Worm (Caenorhabditis elegans) whole organism, late embryonic: ENCODE measurements around the gene fkb-3.

Source experiments
- C08G9.2 ChIP-seq: sonication (generic microtip); optimal IDR thresholded peaks from 2 replicates; lab custom pipeline; 2016; ENCODE audit warnings: mild to moderate bottlenecking, missing genetic modification characterization, moderate library complexity, missing compliant biosample characterization
- T23F11.4 ChIP-seq: fragments of 200-800 bp; sonication (Bioruptor generic); optimal IDR thresholded peaks from 2 replicates; lab custom pipeline; 2018; ENCODE audit warnings: mild to moderate bottlenecking, missing genetic modification characterization, missing compliant biosample characterization
- Y22D7AL.16 ChIP-seq: sonication (generic microtip); optimal IDR thresholded peaks from 2 replicates; lab custom pipeline; 2016; ENCODE audit warnings: missing genetic modification characterization, missing compliant biosample characterization
- ahr-1 ChIP-seq: sonication (generic microtip); optimal IDR thresholded peaks from 2 replicates; lab custom pipeline; 2016; ENCODE audit warnings: missing genetic modification characterization, missing compliant biosample characterization
- ama-1 ChIP-seq: fragments of 150-350 bp; optimal IDR thresholded peaks from 2 replicates; lab custom pipeline; 2014
- ceh-14 ChIP-seq: sonication (generic microtip); optimal IDR thresholded peaks from 2 replicates; lab custom pipeline; 2016; ENCODE audit warnings: missing genotype, missing genetic modification characterization, missing compliant biosample characterization
- ceh-18 ChIP-seq: sonication (generic microtip); optimal IDR thresholded peaks from 2 replicates; lab custom pipeline; 2016; ENCODE audit warnings: missing genetic modification characterization, missing compliant biosample characterization
- ceh-19 ChIP-seq: fragments of 200-800 bp; sonication (Bioruptor generic); optimal IDR thresholded peaks from 2 replicates; lab custom pipeline; 2018; ENCODE audit warnings: mild to moderate bottlenecking, missing genetic modification characterization, missing compliant biosample characterization
- ceh-22 ChIP-seq: sonication (generic microtip); optimal IDR thresholded peaks from 2 replicates; lab custom pipeline; 2017; ENCODE audit warnings: missing biosample characterization, missing genetic modification characterization
- ceh-24 ChIP-seq: sonication (generic microtip); optimal IDR thresholded peaks from 2 replicates; lab custom pipeline; 2016; ENCODE audit warnings: mild to moderate bottlenecking, missing genetic modification characterization, missing compliant biosample characterization
- ceh-45 ChIP-seq: fragments of 200-800 bp; sonication (Bioruptor generic); IDR thresholded peaks from 2 replicates; pipeline ENCODE4 v1.3.6; 2022; ENCODE audit warnings: missing genetic modification reagents, missing genetic modification characterization, missing compliant biosample characterization
- ceh-48 ChIP-seq: sonication (generic microtip); optimal IDR thresholded peaks from 2 replicates; lab custom pipeline; 2016; ENCODE audit warnings: missing genetic modification characterization, inconsistent platforms, missing compliant biosample characterization
- ceh-6 ChIP-seq: fragments of 200-800 bp; sonication (Bioruptor generic); optimal IDR thresholded peaks from 2 replicates; lab custom pipeline; 2018; ENCODE audit warnings: mild to moderate bottlenecking, missing genetic modification characterization, missing compliant biosample characterization
- che-1 ChIP-seq: sonication (generic microtip); optimal IDR thresholded peaks from 2 replicates; lab custom pipeline; 2016; ENCODE audit warnings: mild to moderate bottlenecking, missing genetic modification characterization, missing compliant biosample characterization
- dmd-4 ChIP-seq: sonication (generic microtip); optimal IDR thresholded peaks from 2 replicates; lab custom pipeline; 2016; ENCODE audit warnings: borderline replicate concordance, missing genetic modification characterization, missing compliant biosample characterization
- dve-1 ChIP-seq: sonication (generic microtip); optimal IDR thresholded peaks from 2 replicates; lab custom pipeline; 2017; ENCODE audit warnings: antibody characterized with exemption, mild to moderate bottlenecking, missing genetic modification characterization, missing compliant biosample characterization
- elt-2 ChIP-seq: sonication (generic microtip); optimal IDR thresholded peaks from 2 replicates; lab custom pipeline; 2016; ENCODE audit warnings: missing genetic modification reagents, missing genetic modification characterization, missing compliant biosample characterization
- elt-4 ChIP-seq: sonication (generic microtip); optimal IDR thresholded peaks from 2 replicates; lab custom pipeline; 2016; ENCODE audit warnings: missing genetic modification characterization, missing compliant biosample characterization
- eyg-1 ChIP-seq: sonication (generic microtip); optimal IDR thresholded peaks from 2 replicates; lab custom pipeline; 2016; ENCODE audit warnings: missing genotype, missing genetic modification characterization, missing compliant biosample characterization
- fax-1 ChIP-seq: sonication (generic microtip); optimal IDR thresholded peaks from 2 replicates; lab custom pipeline; 2016; ENCODE audit warnings: missing genotype, missing genetic modification characterization, missing compliant biosample characterization
- fkh-10 ChIP-seq: fragments of 150-350 bp; optimal IDR thresholded peaks from 2 replicates; lab custom pipeline; 2014; ENCODE audit warnings: missing biosample characterization, missing genetic modification reagents, missing genetic modification characterization
- hlh-13 ChIP-seq: fragments of 200-800 bp; sonication (Bioruptor generic); optimal IDR thresholded peaks from 2 replicates; lab custom pipeline; 2018; ENCODE audit warnings: mild to moderate bottlenecking, missing genetic modification characterization, missing compliant biosample characterization
- hlh-15 ChIP-seq: sonication (generic microtip); optimal IDR thresholded peaks from 2 replicates; lab custom pipeline; 2016; ENCODE audit warnings: missing genetic modification characterization, missing compliant biosample characterization
- lim-6 ChIP-seq: sonication (generic microtip); optimal IDR thresholded peaks from 2 replicates; lab custom pipeline; 2016; ENCODE audit warnings: missing genetic modification characterization, missing compliant biosample characterization
- nhr-11 ChIP-seq: fragments of 150-350 bp; optimal IDR thresholded peaks from 2 replicates; lab custom pipeline; 2014; ENCODE audit warnings: missing biosample characterization, missing genetic modification characterization
- nhr-232 ChIP-seq: sonication (generic microtip); optimal IDR thresholded peaks from 2 replicates; lab custom pipeline; 2016; ENCODE audit warnings: missing genetic modification characterization, missing compliant biosample characterization
- odd-2 ChIP-seq: sonication (generic microtip); optimal IDR thresholded peaks from 2 replicates; lab custom pipeline; 2017; ENCODE audit warnings: antibody characterized with exemption, mild to moderate bottlenecking, missing genetic modification characterization, missing compliant biosample characterization
- pat-9 ChIP-seq: fragments of 200-800 bp; sonication (Bioruptor generic); optimal IDR thresholded peaks from 2 replicates; lab custom pipeline; 2018; ENCODE audit warnings: mild to moderate bottlenecking, missing genetic modification characterization, moderate library complexity, missing compliant biosample characterization
- pax-1 ChIP-seq: fragments of 150-350 bp; optimal IDR thresholded peaks from 2 replicates; lab custom pipeline; 2014; ENCODE audit warnings: missing biosample characterization, missing genetic modification characterization
- pha-2 ChIP-seq: sonication (generic microtip); optimal IDR thresholded peaks from 2 replicates; lab custom pipeline; 2017; ENCODE audit warnings: mild to moderate bottlenecking, missing genetic modification characterization, missing compliant biosample characterization
- pha-4 ChIP-seq: fragments of 150-350 bp; optimal IDR thresholded peaks from 2 replicates; lab custom pipeline; 2018; ENCODE audit warnings: missing biosample characterization, missing genetic modification reagents, missing genetic modification characterization
- pros-1 ChIP-seq: fragments of 150-350 bp; optimal IDR thresholded peaks from 2 replicates; lab custom pipeline; 2014; ENCODE audit warnings: missing biosample characterization, missing genetic modification reagents, missing genetic modification characterization
- ref-2 ChIP-seq: sonication (generic microtip); optimal IDR thresholded peaks from 2 replicates; lab custom pipeline; 2016; ENCODE audit warnings: missing genetic modification characterization, missing compliant biosample characterization
- sox-2 ChIP-seq: fragments of 200-800 bp; sonication (Bioruptor generic); IDR thresholded peaks from 2 replicates; pipeline ENCODE4 v1.3.6; 2022; ENCODE audit warnings: missing genetic modification reagents, missing genetic modification characterization, missing compliant biosample characterization
- unc-3 ChIP-seq, 2 experiments: fragments of 200-800 bp in 1 of 2; sonication (Bioruptor generic) in 1 of 2; sonication (generic microtip) in 1 of 2; conservative IDR thresholded peaks in 1 of 2; optimal IDR thresholded peaks in 1 of 2; 2 replicates each; pipeline versions ENCODE4 v1.3.6 to Lab custom; 2016 to 2022; ENCODE audit warnings: missing compliant biosample characterization in 2 of 2, missing genetic modification characterization in 2 of 2, missing genetic modification reagents in 1 of 2
- unc-55 ChIP-seq: sonication (generic microtip); optimal IDR thresholded peaks from 2 replicates; lab custom pipeline; 2017; ENCODE audit warnings: missing biosample characterization, missing genetic modification reagents, missing genetic modification characterization
- unc-86 ChIP-seq: sonication (generic microtip); optimal IDR thresholded peaks from 2 replicates; lab custom pipeline; 2016; ENCODE audit warnings: missing genetic modification characterization, missing compliant biosample characterization
- zip-5 ChIP-seq: sonication (generic microtip); optimal IDR thresholded peaks from 2 replicates; lab custom pipeline; 2016; ENCODE audit warnings: missing genetic modification characterization, missing compliant biosample characterization
- ztf-16 ChIP-seq: sonication (generic microtip); optimal IDR thresholded peaks from 2 replicates; lab custom pipeline; 2017; ENCODE audit warnings: missing genetic modification characterization, missing compliant biosample characterization

Gene fkb-3

ce11 chrV:7197036-7197435, 28.0 kb upstream of the fkb-3 start:
- no peak for TF ChIP-seq fkh-10 (GFP tag; lab: Kevin White, UChicago)
- no peak for TF ChIP-seq C08G9.2 (tag; lab: Kevin White, UChicago)
- TF ChIP-seq ceh-22 = no peak
- TF ChIP-seq ceh-18 (tag; lab: Kevin White, UChicago) = no peak
- no peak for TF ChIP-seq zip-5 (tag; lab: Kevin White, UChicago)
- TF ChIP-seq ref-2 (tag; lab: Kevin White, UChicago) = no peak
- TF ChIP-seq sox-2 = no peak
- TF ChIP-seq hlh-13 (GFP tag; lab: Kevin White, UChicago) = no peak
- no peak for TF ChIP-seq dmd-4 (tag; lab: Kevin White, UChicago)
- TF ChIP-seq ceh-19 = no peak
- no peak for TF ChIP-seq nhr-232 (tag; lab: Kevin White, UChicago)
- no peak for TF ChIP-seq elt-2 (tag; lab: Kevin White, UChicago)
- no peak for TF ChIP-seq ama-1 (lab: Kevin White, UChicago)
- TF ChIP-seq ztf-16 (tag; lab: Kevin White, UChicago) = no peak
- no peak for TF ChIP-seq eyg-1 (tag; lab: Kevin White, UChicago)
- no peak for TF ChIP-seq lim-6 (tag; lab: Kevin White, UChicago)
- TF ChIP-seq Y22D7AL.16 = no peak

ce11 chrV:7198403-7198802, 26.6 kb upstream of the fkb-3 start:
- TF ChIP-seq ceh-48 (no peak), ama-1 (lab: Kevin White, UChicago) (peak; percentile 40)

DNA sequence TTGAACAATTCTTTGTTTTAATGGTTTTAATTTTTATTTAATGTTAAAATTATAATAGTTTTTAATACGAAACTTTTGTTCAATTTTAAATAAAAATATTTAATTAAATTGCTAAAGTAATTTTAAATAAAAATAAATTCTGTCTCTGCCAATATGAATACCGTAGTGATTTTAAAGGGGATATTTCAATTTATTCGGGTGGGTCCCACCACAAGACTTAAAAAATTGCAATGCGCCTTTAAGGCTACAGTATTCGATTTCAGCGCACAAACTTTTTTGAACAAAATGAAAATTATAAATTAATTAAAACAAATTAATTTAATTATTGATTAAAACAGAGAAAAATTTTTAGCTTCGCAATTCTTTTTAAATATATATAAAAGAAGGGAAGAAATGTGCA, 25.9 kb upstream of the fkb-3 start:
- TF ChIP-seq elt-4 (tag; lab: Kevin White, UChicago) = no peak
- TF ChIP-seq che-1 (tag; lab: Kevin White, UChicago) = no peak
- TF ChIP-seq pat-9 (tag; lab: Kevin White, UChicago) = no peak
- no peak for TF ChIP-seq ceh-24 (tag; lab: Kevin White, UChicago)
- TF ChIP-seq unc-55 = no peak
- no peak for TF ChIP-seq T23F11.4 (GFP tag; lab: Kevin White, UChicago)
- no peak for TF ChIP-seq pha-4 (tag; lab: Kevin White, UChicago)
- no peak for TF ChIP-seq pax-1
- no peak for TF ChIP-seq unc-3 (GFP tag; conservative IDR thresholded peaks at IDR 0.05; lab: Robert Waterston, UW)
- no peak for TF ChIP-seq unc-3 (tag; optimal IDR thresholded peaks at IDR 0.05; lab: Kevin White, UChicago)
- TF ChIP-seq C08G9.2 (tag; lab: Kevin White, UChicago) = no peak
- no peak for TF ChIP-seq ceh-6 (GFP tag; lab: Kevin White, UChicago)
- TF ChIP-seq dve-1 (tag; lab: Kevin White, UChicago) = no peak
- no peak for TF ChIP-seq dmd-4 (tag; lab: Kevin White, UChicago)
- TF ChIP-seq hlh-15 (tag; lab: Kevin White, UChicago) = no peak
- TF ChIP-seq ceh-45 (GFP tag; lab: Robert Waterston, UW) = no peak
- TF ChIP-seq ahr-1 (tag; lab: Kevin White, UChicago) = no peak
- TF ChIP-seq pha-2 (tag; lab: Kevin White, UChicago) = no peak
- TF ChIP-seq fax-1 (tag; lab: Kevin White, UChicago) = no peak
- TF ChIP-seq ceh-18 (tag; lab: Kevin White, UChicago) = no peak
- TF ChIP-seq, all 69 proteins: peak for 0

DNA sequence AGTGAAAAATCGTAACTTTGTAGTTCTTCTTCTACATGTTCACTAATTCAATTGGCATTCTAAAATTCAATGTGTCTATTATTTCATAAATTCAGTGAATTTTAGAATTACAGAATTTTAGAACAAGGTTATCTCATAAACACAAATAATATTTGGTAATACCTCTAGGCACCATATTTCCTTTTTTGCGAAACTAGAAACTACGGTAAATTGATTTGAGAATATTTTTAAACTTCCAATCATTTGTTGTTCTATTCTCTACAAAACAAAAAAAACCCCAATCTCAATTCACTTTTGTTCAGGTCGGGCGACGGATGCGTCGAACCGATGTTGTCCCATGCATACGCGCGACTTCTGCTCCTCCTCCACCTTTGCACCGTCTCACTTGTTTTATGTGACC, 25.1 kb upstream of the fkb-3 start, which contains the start of gene F09G2.1:
F09G2.1 (plus strand) TSS at position 301 of the 400 bp plus-strand sequence.
- TF ChIP-seq elt-2 (tag; lab: Kevin White, UChicago) = no peak

- TF ChIP-seq ceh-48 (no peak), pros-1 (tag; lab: Kevin White, UChicago) (no peak), ceh-19 (no peak), C08G9.2 (tag; lab: Kevin White, UChicago) (no peak), nhr-11 (no peak), ceh-14 (tag; lab: Kevin White, UChicago) (no peak), ceh-45 (GFP tag; lab: Robert Waterston, UW) (no peak), sox-2 (no peak), fkh-10 (GFP tag; lab: Kevin White, UChicago) (no peak), unc-86 (tag; lab: Kevin White, UChicago) (no peak), fax-1 (tag; lab: Kevin White, UChicago) (no peak), odd-2 (no peak), nhr-232 (tag; lab: Kevin White, UChicago) (no peak), pha-4 (tag; lab: Kevin White, UChicago) (no peak), hlh-15 (tag; lab: Kevin White, UChicago) (no peak), ceh-22 (no peak)
These were observed 23.7 kb upstream of the fkb-3 start for ce11 chrV:7201353-7201752.
